Fruit fly (Drosophila melanogaster) whole organism, prepupa: ENCODE results near the gene Mst84B.

ENCODE experiments used
- Blimp-1 ChIP-seq: fragments of 200-800 bp; sonication (Bioruptor generic); optimal IDR thresholded peaks from 3 replicates; lab custom pipeline; 2017; ENCODE audit warnings: missing biosample characterization, missing genetic modification characterization, mild to moderate bottlenecking, moderate library complexity, missing genetic modification reagents
- CG10631 ChIP-seq: fragments of 200-800 bp; sonication (Bioruptor generic); optimal IDR thresholded peaks from 2 replicates; lab custom pipeline; 2016; ENCODE audit warnings: missing biosample characterization, missing genetic modification characterization
- CG11902 ChIP-seq: fragments of 200-800 bp; sonication (Bioruptor generic); optimal IDR thresholded peaks from 3 replicates; lab custom pipeline; 2016; ENCODE audit warnings: missing biosample characterization, missing genetic modification characterization
- CG15336 ChIP-seq: fragments of 200-800 bp; sonication (Bioruptor generic); IDR thresholded peaks from 2 replicates; pipeline ENCODE4 v1.3.6; 2022; ENCODE audit warnings: missing biosample characterization, missing genetic modification characterization
- CG16779 ChIP-seq: fragments of 200-800 bp; sonication (Bioruptor generic); optimal IDR thresholded peaks from 3 replicates; lab custom pipeline; 2017; ENCODE audit warnings: missing biosample characterization, mild to moderate bottlenecking, missing genetic modification characterization
- CG3032 ChIP-seq: fragments of 200-800 bp; optimal IDR thresholded peaks from 2 replicates; lab custom pipeline; 2019; ENCODE audit warnings: missing biosample characterization, mild to moderate bottlenecking, missing genetic modification characterization, moderate library complexity
- CG31627 ChIP-seq: fragments of 200-800 bp; sonication (Bioruptor generic); optimal IDR thresholded peaks from 3 replicates; lab custom pipeline; 2016; ENCODE audit warnings: missing biosample characterization, missing genetic modification characterization
- CG32006 ChIP-seq: fragments of 200-800 bp; sonication (Bioruptor generic); optimal IDR thresholded peaks from 3 replicates; lab custom pipeline; 2017; ENCODE audit warnings: missing biosample characterization, mild to moderate bottlenecking, missing genetic modification characterization
- CG34406 ChIP-seq: fragments of 200-800 bp; sonication (Bioruptor generic); optimal IDR thresholded peaks from 3 replicates; lab custom pipeline; 2016; ENCODE audit warnings: missing biosample characterization, missing genetic modification characterization
- CG3919 ChIP-seq: fragments of 200-800 bp; sonication (Bioruptor generic); optimal IDR thresholded peaks from 3 replicates; lab custom pipeline; 2016; ENCODE audit warnings: missing biosample characterization, missing genetic modification characterization
- CG4318 ChIP-seq: fragments of 200-800 bp; sonication (Bioruptor generic); optimal IDR thresholded peaks from 3 replicates; lab custom pipeline; 2017; ENCODE audit warnings: missing biosample characterization, mild to moderate bottlenecking, missing genetic modification characterization
- CG6276 ChIP-seq: fragments of 200-800 bp; sonication (Bioruptor generic); optimal IDR thresholded peaks from 2 replicates; lab custom pipeline; 2017; ENCODE audit warnings: missing biosample characterization, mild to moderate bottlenecking, missing genetic modification characterization
- CG6808 ChIP-seq: fragments of 200-800 bp; sonication (Bioruptor generic); optimal IDR thresholded peaks from 3 replicates; lab custom pipeline; 2017; ENCODE audit warnings: missing biosample characterization, missing genetic modification characterization, mild to moderate bottlenecking, moderate library complexity, missing genetic modification reagents
- CG7368 ChIP-seq: fragments of 200-800 bp; sonication (Bioruptor generic); optimal IDR thresholded peaks from 3 replicates; lab custom pipeline; 2016; ENCODE audit warnings: missing biosample characterization, missing genetic modification characterization
- CG8119 ChIP-seq: fragments of 200-800 bp; sonication (Bioruptor generic); IDR thresholded peaks from 3 replicates; pipeline ENCODE4 v1.3.6; 2022; ENCODE audit warnings: missing biosample characterization, missing genetic modification characterization
- CG8319 ChIP-seq: fragments of 200-800 bp; sonication (Bioruptor generic); optimal IDR thresholded peaks from 3 replicates; lab custom pipeline; 2016; ENCODE audit warnings: missing biosample characterization, missing genetic modification characterization
- CG8632 ChIP-seq: fragments of 200-800 bp; sonication (Bioruptor generic); optimal IDR thresholded peaks from 3 replicates; lab custom pipeline; 2016; ENCODE audit warnings: missing biosample characterization, missing genetic modification characterization
- CG9139 ChIP-seq: fragments of 200-800 bp; sonication (Bioruptor generic); optimal IDR thresholded peaks from 3 replicates; lab custom pipeline; 2017; ENCODE audit warnings: missing biosample characterization, mild to moderate bottlenecking, missing genetic modification characterization
- Eip75B ChIP-seq: fragments of 200-800 bp; sonication (Bioruptor generic); optimal IDR thresholded peaks from 3 replicates; lab custom pipeline; 2016; ENCODE audit warnings: missing biosample characterization, missing genetic modification characterization
- Eip78C ChIP-seq: fragments of 200-800 bp; sonication (Bioruptor generic); peaks from one replicate; lab custom pipeline; 2016; ENCODE audit warnings: missing biosample characterization, missing genetic modification characterization
- Eip93F ChIP-seq: fragments of 200-800 bp; sonication (Bioruptor generic); optimal IDR thresholded peaks from 2 replicates; lab custom pipeline; 2016; ENCODE audit warnings: missing biosample characterization, mild to moderate bottlenecking, missing genetic modification characterization
- Ets21C ChIP-seq: fragments of 200-800 bp; sonication (Bioruptor generic); optimal IDR thresholded peaks from 3 replicates; lab custom pipeline; 2016; ENCODE audit warnings: missing biosample characterization, missing genetic modification characterization
- Ets96B ChIP-seq: fragments of 200-800 bp; optimal IDR thresholded peaks from 2 replicates; lab custom pipeline; 2019; ENCODE audit warnings: missing biosample characterization, mild to moderate bottlenecking, missing genetic modification characterization, moderate library complexity
- Gug ChIP-seq: fragments of 200-800 bp; sonication (Bioruptor generic); IDR thresholded peaks from 2 replicates; pipeline ENCODE4 v1.3.6; 2022; ENCODE audit warnings: missing biosample characterization, missing genetic modification characterization
- Hr38 ChIP-seq: sonication (Bioruptor generic); optimal IDR thresholded peaks from 2 replicates; lab custom pipeline; 2016; ENCODE audit warnings: missing biosample characterization, missing genetic modification characterization
- Hr39 ChIP-seq: fragments of 200-800 bp; sonication (Bioruptor generic); optimal IDR thresholded peaks from 2 replicates; lab custom pipeline; 2016; ENCODE audit warnings: missing biosample characterization, missing genetic modification characterization
- Lpt ChIP-seq: fragments of 200-800 bp; sonication (Bioruptor generic); optimal IDR thresholded peaks from 3 replicates; lab custom pipeline; 2016; ENCODE audit warnings: missing biosample characterization, missing genetic modification characterization
- OdsH ChIP-seq: fragments of 200-800 bp; sonication (Bioruptor generic); optimal IDR thresholded peaks from 3 replicates; lab custom pipeline; 2016; ENCODE audit warnings: missing biosample characterization, missing genetic modification characterization
- Sox15 ChIP-seq: fragments of 200-800 bp; sonication (Bioruptor generic); optimal IDR thresholded peaks from 3 replicates; lab custom pipeline; 2016; ENCODE audit warnings: missing biosample characterization, missing genetic modification characterization
- achi ChIP-seq: fragments of 200-800 bp; sonication (Bioruptor generic); optimal IDR thresholded peaks from 3 replicates; lab custom pipeline; 2016; ENCODE audit warnings: missing biosample characterization, missing genetic modification characterization
- acj6 ChIP-seq: fragments of 200-800 bp; sonication (Bioruptor generic); optimal IDR thresholded peaks from 3 replicates; lab custom pipeline; 2016; ENCODE audit warnings: missing biosample characterization, missing genetic modification characterization
- dac ChIP-seq: fragments of 200-800 bp; sonication (Bioruptor generic); optimal IDR thresholded peaks from 2 replicates; lab custom pipeline; 2017; ENCODE audit warnings: missing biosample characterization, mild to moderate bottlenecking, missing genetic modification characterization
- dsx ChIP-seq: fragments of 200-800 bp; optimal IDR thresholded peaks from 3 replicates; lab custom pipeline; 2019; ENCODE audit warnings: missing biosample characterization, mild to moderate bottlenecking, missing genetic modification characterization, moderate library complexity; ENCODE audit not compliant: poor library complexity, severe bottlenecking
- eg ChIP-seq: fragments of 200-800 bp; sonication (Bioruptor generic); IDR thresholded peaks from 3 replicates; pipeline ENCODE4 v1.3.6; 2022; ENCODE audit warnings: missing biosample characterization, missing genetic modification characterization
- esn ChIP-seq: fragments of 200-800 bp; sonication (Bioruptor generic); optimal IDR thresholded peaks from 2 replicates; lab custom pipeline; 2016; ENCODE audit warnings: missing biosample characterization, mild to moderate bottlenecking, missing genetic modification characterization, moderate library complexity
- fd59A ChIP-seq: fragments of 200-800 bp; sonication (Bioruptor generic); optimal IDR thresholded peaks from 2 replicates; lab custom pipeline; 2017; ENCODE audit warnings: missing biosample characterization, mild to moderate bottlenecking, missing genetic modification characterization, missing genetic modification reagents
- fd85E ChIP-seq: fragments of 200-800 bp; sonication (Bioruptor generic); optimal IDR thresholded peaks from 3 replicates; lab custom pipeline; 2016; ENCODE audit warnings: missing biosample characterization, missing genetic modification characterization
- fkh ChIP-seq: fragments of 200-800 bp; sonication (Bioruptor generic); optimal IDR thresholded peaks from 3 replicates; lab custom pipeline; 2017; ENCODE audit warnings: missing biosample characterization, mild to moderate bottlenecking, missing genetic modification characterization, moderate library complexity
- lz ChIP-seq: fragments of 200-800 bp; sonication (Bioruptor generic); optimal IDR thresholded peaks from 3 replicates; lab custom pipeline; 2016; ENCODE audit warnings: missing biosample characterization, missing genetic modification characterization
- ss ChIP-seq, 2 experiments: fragments of 200-800 bp; sonication (Bioruptor generic); optimal IDR thresholded peaks; 2 replicates in 1 of 2; 3 replicates in 1 of 2; lab custom pipeline; 2017 to 2018; ENCODE audit warnings: mild to moderate bottlenecking in 2 of 2, missing biosample characterization in 2 of 2, missing genetic modification characterization in 2 of 2, moderate library complexity in 1 of 2
- svp ChIP-seq: fragments of 200-800 bp; sonication (Bioruptor generic); peaks from one replicate; lab custom pipeline; 2016; ENCODE audit warnings: missing biosample characterization, missing genetic modification characterization
- topi ChIP-seq: fragments of 200-800 bp; sonication (Bioruptor generic); optimal IDR thresholded peaks from 3 replicates; lab custom pipeline; 2016; ENCODE audit warnings: missing biosample characterization, missing genetic modification characterization
- vri ChIP-seq: fragments of 200-800 bp; sonication (Bioruptor generic); optimal IDR thresholded peaks from 3 replicates; lab custom pipeline; 2016; ENCODE audit warnings: missing biosample characterization, mild to moderate bottlenecking, missing genetic modification characterization

Mst84B gene

DNA sequence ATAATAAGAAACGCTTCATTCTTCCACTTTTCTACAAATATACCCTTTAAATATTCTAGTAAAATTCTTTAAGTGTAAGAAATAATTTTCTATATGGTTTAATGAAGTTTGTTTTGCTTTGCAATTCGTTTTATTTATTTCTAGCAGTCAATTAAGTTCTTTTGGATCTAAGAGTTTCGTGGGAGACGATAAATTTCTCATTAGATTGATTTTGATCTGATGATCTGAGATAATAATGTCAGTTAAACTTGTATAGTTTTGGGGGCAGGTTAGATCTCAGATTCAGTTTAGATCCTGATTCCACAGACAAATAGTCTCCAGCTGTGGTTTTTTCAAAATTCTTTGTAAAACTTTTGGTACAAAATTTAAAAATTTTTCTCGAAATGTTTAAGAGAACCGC lies 3.0 kb upstream of the Mst84B start, which contains the start of gene dj:
Gene dj (plus strand): TSS at position 301 of the 400 bp plus-strand sequence.
- TF ChIP-seq topi = no peak
- no peak for TF ChIP-seq dsx
- TF ChIP-seq CG3032 (tag; lab: Kevin White, UChicago) = no peak
- no peak for TF ChIP-seq Hr38 (GFP tag; lab: Kevin White, UChicago)
- no peak for TF ChIP-seq Ets21C (GFP tag; lab: Kevin White, UChicago)
- no peak for TF ChIP-seq Eip75B (GFP tag; lab: Kevin White, UChicago)
- TF ChIP-seq CG8319 (GFP tag; lab: Kevin White, UChicago) = no peak

DNA sequence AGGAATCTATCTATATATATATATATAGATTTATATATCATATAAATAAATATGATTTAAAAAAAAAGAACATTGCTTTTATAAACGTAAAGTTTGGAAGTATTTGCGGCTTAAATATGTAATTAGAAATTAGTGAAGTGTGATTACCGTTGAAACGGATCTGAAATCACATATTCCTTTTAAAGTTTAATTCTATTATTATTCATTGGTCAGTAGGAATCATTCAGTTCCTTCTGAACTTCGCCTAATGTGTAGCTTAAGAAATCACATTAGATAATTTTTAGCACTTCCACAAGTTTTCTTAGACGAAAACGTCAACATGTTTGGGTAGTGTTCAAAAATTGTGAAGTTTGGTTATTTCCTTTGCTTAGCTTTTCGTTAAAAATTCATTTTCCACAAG lies 1.5 kb upstream of the Mst84B start, which contains the start of gene djl:
Gene djl (plus strand): TSS at position 301 of the 400 bp plus-strand sequence.
- TF ChIP-seq esn (GFP tag; lab: Kevin White, UChicago) (no peak), fd59A (GFP tag; lab: Kevin White, UChicago) (no peak), Sox15 (no peak), CG3032 (tag; lab: Kevin White, UChicago) (no peak), ss (GFP tag; optimal IDR thresholded peaks at IDR 0.05; lab: Kevin White, UChicago) (no peak), Ets96B (tag; lab: Kevin White, UChicago) (no peak), fkh (no peak), OdsH (GFP tag; lab: Kevin White, UChicago) (no peak), CG10631 (no peak), CG8319 (GFP tag; lab: Kevin White, UChicago) (no peak), Eip78C (GFP tag; lab: Kevin White, UChicago) (no peak), CG8632 (GFP tag; lab: Kevin White, UChicago) (no peak), topi (no peak)

DNA sequence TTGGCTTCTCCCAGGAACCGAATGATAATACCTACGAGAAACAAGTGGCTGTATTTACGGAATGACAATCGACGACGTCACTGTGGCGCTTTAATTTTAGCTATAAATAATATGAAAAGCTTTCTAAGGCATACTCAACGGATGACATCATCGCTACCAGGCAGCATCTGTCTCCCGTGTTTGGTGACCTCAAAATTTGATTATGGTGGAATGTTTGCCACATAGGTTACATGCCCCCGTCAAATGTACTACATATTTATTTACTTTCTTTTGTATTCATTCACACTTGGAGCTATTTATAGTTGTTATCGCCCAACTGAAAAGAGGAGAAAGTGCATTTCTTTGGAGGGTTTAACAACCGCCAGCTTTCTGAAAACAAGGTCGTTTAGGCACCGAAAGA lies 4.3 kb downstream of the Mst84B start:
- TF ChIP-seq dac (GFP tag; lab: Kevin White, UChicago) (no peak), svp (GFP tag; lab: Kevin White, UChicago) (peak; percentile 68), CG32006 (GFP tag; lab: Kevin White, UChicago) (no peak), CG8319 (GFP tag; lab: Kevin White, UChicago) (peak; percentile 25), vri (GFP tag; lab: Kevin White, UChicago) (peak; percentile 26)

DNA sequence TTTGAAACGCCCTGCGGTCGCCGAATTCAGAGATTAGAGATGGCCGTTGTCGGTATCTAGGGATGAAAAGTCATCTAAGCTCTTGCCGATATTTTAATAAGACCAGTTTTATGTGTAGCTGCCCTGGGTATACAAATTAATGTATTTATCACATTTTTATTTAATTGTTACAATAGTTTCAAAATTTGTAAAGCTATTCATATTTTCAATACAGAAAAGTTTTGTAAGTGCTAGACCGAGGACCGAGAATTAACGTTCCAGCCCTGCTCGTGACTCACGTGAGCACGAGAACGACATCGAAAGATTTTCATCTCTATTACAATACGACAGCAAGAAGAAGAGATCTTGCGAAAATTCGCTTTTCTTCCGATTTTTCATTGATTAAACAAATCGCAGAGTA lies 5.1 kb downstream of the Mst84B start, which contains the start of the genes CG1105 and CG1965:
Gene CG1105 (minus strand): TSS at position 45 of the 400 bp plus-strand sequence.
Gene CG1965 (plus strand): TSS at position 310 of the 400 bp plus-strand sequence.
- TF ChIP-seq eg (GFP tag; lab: Robert Waterston, UW) (peak; percentile 85), CG34406 (GFP tag; lab: Kevin White, UChicago) (peak; percentile 76), CG16779 (tag; lab: Kevin White, UChicago) (no peak), acj6 (GFP tag; lab: Kevin White, UChicago) (peak; percentile 89), Eip78C (GFP tag; lab: Kevin White, UChicago) (peak; percentile 93), fkh (peak; percentile 84), CG31627 (GFP tag; lab: Kevin White, UChicago) (peak; percentile 94), CG3032 (tag; lab: Kevin White, UChicago) (peak; percentile 88), CG11902 (GFP tag; lab: Kevin White, UChicago) (peak; percentile 89), svp (GFP tag; lab: Kevin White, UChicago) (peak; percentile 97), dac (GFP tag; lab: Kevin White, UChicago) (peak; percentile 61), fd59A (GFP tag; lab: Kevin White, UChicago) (peak; percentile 50), Hr39 (peak; percentile 94), CG7368 (peak; percentile 80), ss (GFP tag; optimal IDR thresholded peaks at IDR 0.05; lab: Kevin White, UChicago) (no peak), Eip93F (peak; percentile 75), CG10631 (peak; percentile 91), Eip75B (GFP tag; lab: Kevin White, UChicago) (peak; percentile 86), CG15336 (GFP tag; lab: Robert Waterston, UW) (peak; percentile 72), CG8319 (GFP tag; lab: Kevin White, UChicago) (peak; percentile 69), CG3919 (peak; percentile 88), vri (GFP tag; lab: Kevin White, UChicago) (peak; percentile 77), Gug (GFP tag; lab: Robert Waterston, UW) (peak; percentile 83), fd85E (GFP tag; lab: Kevin White, UChicago) (peak; percentile 30), CG6808 (GFP tag; lab: Kevin White, UChicago) (peak; percentile 59), Ets96B (tag; lab: Kevin White, UChicago) (peak; percentile 81), achi (GFP tag; lab: Kevin White, UChicago) (peak; percentile 85), OdsH (GFP tag; lab: Kevin White, UChicago) (peak; percentile 90), Lpt (peak; percentile 73), CG8119 (GFP tag; lab: Robert Waterston, UW) (peak; percentile 65; the same call in 2 of the 3 replicates), CG6276 (no peak), CG4318 (GFP tag; lab: Kevin White, UChicago) (no peak), Blimp-1 (GFP tag; lab: Kevin White, UChicago) (no peak), lz (GFP tag; lab: Kevin White, UChicago) (peak; percentile 91), CG9139 (GFP tag; lab: Kevin White, UChicago) (no peak), Ets21C (GFP tag; lab: Kevin White, UChicago) (peak; percentile 92)
